Fruit fly (Drosophila melanogaster): ENCODE data around the gene CG6800.

Gene CG6800

dm6 chr3R:21775766-21776165 is at the start of gene CG6800, which contains the start of gene GABA-B-R2:
TSS of gene CG6800 (plus strand) at chr3R:21776138.
TSS of gene GABA-B-R2 (minus strand) at chr3R:21775840.
- TF ChIP-seq eg (GFP tag; IDR thresholded peaks at IDR 0.05) (no peak), achi (GFP tag; optimal IDR thresholded peaks at IDR 0.05) (peak; percentile 65), CG3919 (GFP tag; optimal IDR thresholded peaks at IDR 0.05) (no peak), CG7368 (GFP tag; optimal IDR thresholded peaks at IDR 0.05) (no peak)

dm6 chr3R:21726593-21726992 is 49.3 kb upstream of the CG6800 start:
- TF ChIP-seq Hr38 (GFP tag; optimal IDR thresholded peaks at IDR 0.05) (no peak), CG8119 (GFP tag; IDR thresholded peaks at IDR 0.05) (no peak), CG10631 (GFP tag; optimal IDR thresholded peaks at IDR 0.05) (no peak), fd59A (GFP tag; optimal IDR thresholded peaks at IDR 0.05) (no peak), Sox14 (GFP tag; optimal IDR thresholded peaks at IDR 0.05) (no peak), CG3032 (tag; optimal IDR thresholded peaks at IDR 0.05) (no peak), Ets96B (tag; optimal IDR thresholded peaks at IDR 0.05) (no peak), Gug (GFP tag; IDR thresholded peaks at IDR 0.05) (no peak), eg (GFP tag; IDR thresholded peaks at IDR 0.05) (no peak), svp (GFP tag) (no peak), CG31627 (GFP tag; optimal IDR thresholded peaks at IDR 0.05) (no peak), esn (GFP tag; optimal IDR thresholded peaks at IDR 0.05) (no peak), Sox102F (GFP tag; optimal IDR thresholded peaks at IDR 0.05) (no peak), Lpt (GFP tag; optimal IDR thresholded peaks at IDR 0.05) (no peak), dac (GFP tag; optimal IDR thresholded peaks at IDR 0.05) (no peak), Eip78C (GFP tag) (no peak), cyc (GFP tag; optimal IDR thresholded peaks at IDR 0.05) (no peak)

- TF ChIP-seq CG32006 (GFP tag; optimal IDR thresholded peaks at IDR 0.05) (no peak), cyc (GFP tag; optimal IDR thresholded peaks at IDR 0.05) (no peak), CG9139 (GFP tag; optimal IDR thresholded peaks at IDR 0.05) (no peak), Ets21C (GFP tag; optimal IDR thresholded peaks at IDR 0.05) (no peak), Eip78C (GFP tag) (no peak), CG8119 (GFP tag; IDR thresholded peaks at IDR 0.05) (no peak)
Observed at dm6 chr3R:21730955-21731354, 45.0 kb upstream of the CG6800 start.

- TF ChIP-seq CG4318 (GFP tag; optimal IDR thresholded peaks at IDR 0.05), result peak; percentile 41
- TF ChIP-seq Hr4 (GFP tag; optimal IDR thresholded peaks at IDR 0.05), result peak; percentile 71
- TF ChIP-seq achi (GFP tag; optimal IDR thresholded peaks at IDR 0.05), result peak; percentile 10
- TF ChIP-seq pdm3 (GFP tag; optimal IDR thresholded peaks at IDR 0.05), result peak; percentile 23
- TF ChIP-seq CG10631 (GFP tag; optimal IDR thresholded peaks at IDR 0.05), result no peak
- TF ChIP-seq CG31627 (GFP tag; optimal IDR thresholded peaks at IDR 0.05), result no peak
- TF ChIP-seq CG8632 (GFP tag; optimal IDR thresholded peaks at IDR 0.05), result no peak
- TF ChIP-seq Ets96B (tag; optimal IDR thresholded peaks at IDR 0.05), result no peak
- 0 out of 3 replicates have a peak, but pooled peaks have one; percentile 42 for TF ChIP-seq CG6163 (GFP tag; IDR thresholded peaks at IDR 0.05)
- TF ChIP-seq CG3032 (tag; optimal IDR thresholded peaks at IDR 0.05), result no peak
- peak; percentile 39; the same call in 1 of the 2 replicates for TF ChIP-seq Gug (GFP tag; IDR thresholded peaks at IDR 0.05)
- peak; percentile 57; the same call in 2 of the 3 replicates for TF ChIP-seq eg (GFP tag; IDR thresholded peaks at IDR 0.05)
- TF ChIP-seq CG32006 (GFP tag; optimal IDR thresholded peaks at IDR 0.05), result peak; percentile 73
- TF ChIP-seq dsx (GFP tag; optimal IDR thresholded peaks at IDR 0.05; ENCODE audit: poor library complexity, severe bottlenecking), result peak; percentile 8
- TF ChIP-seq CG8119 (GFP tag; IDR thresholded peaks at IDR 0.05), result peak; percentile 74
- peak; percentile 72 for TF ChIP-seq CG15336 (GFP tag; IDR thresholded peaks at IDR 0.05)
- peak; percentile 59 for TF ChIP-seq Eip78C (GFP tag)
Observed at dm6 chr3R:21731682-21732081, 44.3 kb upstream of the CG6800 start.

dm6 chr3R:21732901-21733300 is 43.0 kb upstream of the CG6800 start:
- TF ChIP-seq acj6 (GFP tag; optimal IDR thresholded peaks at IDR 0.05) (peak; percentile 70), CG3032 (tag; optimal IDR thresholded peaks at IDR 0.05) (peak; percentile 24), CG6792 (GFP tag; optimal IDR thresholded peaks at IDR 0.05) (peak; percentile 54), CG11762 (GFP tag; optimal IDR thresholded peaks at IDR 0.05; ENCODE audit: insufficient read depth) (peak; percentile 33), CG15336 (GFP tag; IDR thresholded peaks at IDR 0.05) (peak; percentile 92), CG10631 (GFP tag; optimal IDR thresholded peaks at IDR 0.05) (peak; percentile 50), CG34406 (GFP tag; optimal IDR thresholded peaks at IDR 0.05) (peak; percentile 60), ss (GFP tag; optimal IDR thresholded peaks at IDR 0.05) (no peak), Ets21C (GFP tag; optimal IDR thresholded peaks at IDR 0.05) (peak; percentile 1), Hr39 (GFP tag; optimal IDR thresholded peaks at IDR 0.05) (peak; percentile 56), vri (GFP tag; optimal IDR thresholded peaks at IDR 0.05) (peak; percentile 18), Met (GFP tag; optimal IDR thresholded peaks at IDR 0.05) (peak; percentile 59), Hr38 (GFP tag; optimal IDR thresholded peaks at IDR 0.05) (peak; percentile 63), pdm3 (GFP tag; optimal IDR thresholded peaks at IDR 0.05) (peak; percentile 76), CG3919 (GFP tag; optimal IDR thresholded peaks at IDR 0.05) (peak; percentile 51), dac (GFP tag; optimal IDR thresholded peaks at IDR 0.05) (peak; percentile 74), lz (GFP tag; optimal IDR thresholded peaks at IDR 0.05) (peak; percentile 34), OdsH (GFP tag; optimal IDR thresholded peaks at IDR 0.05) (peak; percentile 70), CG6808 (GFP tag; optimal IDR thresholded peaks at IDR 0.05) (no peak), CG6276 (GFP tag; optimal IDR thresholded peaks at IDR 0.05) (peak; percentile 69), CG16779 (tag; optimal IDR thresholded peaks at IDR 0.05) (no peak)
